Worm (Caenorhabditis elegans): ENCODE data around the gene F14H8.2.

Gene F14H8.2

DNA sequence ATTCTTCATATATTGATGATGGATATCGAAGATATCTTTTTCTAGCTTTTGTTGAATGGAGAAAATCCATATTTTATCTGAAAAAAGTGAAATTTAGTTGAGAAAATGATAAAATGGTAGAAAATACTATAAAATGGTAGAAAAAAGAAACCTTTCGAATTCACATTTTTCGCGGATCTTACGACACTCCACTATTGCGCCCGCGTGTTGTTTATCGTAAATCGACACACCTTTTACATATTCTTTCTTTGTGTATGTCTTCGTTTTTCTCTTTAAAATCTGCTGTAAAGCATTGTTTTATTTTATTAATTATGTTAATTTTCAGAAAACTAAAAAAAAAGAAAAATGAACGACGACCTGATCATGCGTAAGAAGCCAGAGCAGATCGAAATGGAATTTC, 29.3 kb downstream of the F14H8.2 start, which contains the start of the genes cdt-2 and T01C3.2:
cdt-2 (minus strand) TSS at position 284 of the 400 bp plus-strand sequence.
T01C3.2 (plus strand) TSS at position 326 of the 400 bp plus-strand sequence.
- TF ChIP-seq ztf-23 (GFP tag; IDR thresholded peaks at IDR 0.05) (no peak), klf-2 (GFP tag; conservative IDR thresholded peaks at IDR 0.05) (no peak), ztf-29 (GFP tag; IDR thresholded peaks at IDR 0.05) (no peak), med-1 (GFP tag; optimal IDR thresholded peaks at IDR 0.05; ENCODE audit: insufficient read depth) (no peak), ref-1 (GFP tag; conservative IDR thresholded peaks at IDR 0.05) (no peak), T22C8.4 (GFP tag; IDR thresholded peaks at IDR 0.05) (no peak), cog-1 (tag; optimal IDR thresholded peaks at IDR 0.05) (no peak), flt-1 (GFP tag; IDR thresholded peaks at IDR 0.05) (no peak), tab-1 (GFP tag; IDR thresholded peaks at IDR 0.05) (no peak)

DNA sequence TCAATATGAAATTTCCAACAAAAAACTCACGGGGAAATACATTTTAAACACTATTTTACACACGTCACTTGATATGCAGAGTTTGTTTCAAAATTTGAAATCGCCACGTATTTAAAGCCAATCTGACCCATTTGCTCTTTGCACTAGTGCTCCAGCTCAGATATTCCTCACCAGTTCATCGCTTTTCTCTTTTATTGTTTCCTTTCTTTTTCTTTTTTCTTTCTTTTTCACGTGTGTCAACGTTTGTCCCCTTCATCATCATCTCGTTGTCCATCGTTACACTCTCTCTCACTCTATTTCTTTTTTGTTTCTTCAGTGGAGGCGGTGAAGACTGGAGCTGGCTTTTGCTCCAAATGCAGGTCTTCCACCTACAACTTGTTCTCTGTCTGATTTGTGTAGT, 35.5 kb downstream of the F14H8.2 start, which contains the start of gene F02D8.4:
F02D8.4 (plus strand) TSS at position 301 of the 400 bp plus-strand sequence.
- TF ChIP-seq med-1 (GFP tag; optimal IDR thresholded peaks at IDR 0.05; ENCODE audit: insufficient read depth) (no peak), T22C8.4 (GFP tag; IDR thresholded peaks at IDR 0.05) (no peak), klf-2 (GFP tag; conservative IDR thresholded peaks at IDR 0.05) (no peak), cog-1 (tag; optimal IDR thresholded peaks at IDR 0.05) (no peak), ztf-29 (GFP tag; IDR thresholded peaks at IDR 0.05) (no peak), ref-1 (GFP tag; conservative IDR thresholded peaks at IDR 0.05) (no peak), ztf-23 (GFP tag; IDR thresholded peaks at IDR 0.05) (no peak), tab-1 (GFP tag; IDR thresholded peaks at IDR 0.05) (no peak), flt-1 (GFP tag; IDR thresholded peaks at IDR 0.05) (no peak)

DNA sequence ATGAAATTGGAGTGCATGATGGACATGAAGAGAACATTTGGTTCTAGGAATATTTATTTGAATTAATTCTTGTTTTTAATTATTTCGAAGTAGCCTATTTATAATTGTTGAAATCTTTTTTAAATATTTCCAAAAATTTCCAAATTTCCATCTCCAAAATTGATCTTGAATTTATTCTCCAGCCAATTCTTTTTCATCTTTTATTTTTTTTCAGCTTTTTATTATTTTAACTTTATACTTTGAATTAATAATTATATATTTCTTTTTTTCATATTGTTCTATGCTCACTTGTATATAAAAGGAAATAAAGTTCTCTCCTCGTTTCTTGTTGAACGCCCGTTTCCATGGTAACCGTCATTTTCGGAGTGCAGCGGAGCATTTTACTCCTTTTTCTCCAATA, 40.2 kb downstream of the F14H8.2 start, which contains the start of gene xbx-1:
xbx-1 (plus strand) TSS at position 301 of the 400 bp plus-strand sequence.
- no peak for TF ChIP-seq T22C8.4 (GFP tag; IDR thresholded peaks at IDR 0.05)
- TF ChIP-seq flt-1 (GFP tag; IDR thresholded peaks at IDR 0.05) = no peak
- no peak for TF ChIP-seq ztf-29 (GFP tag; IDR thresholded peaks at IDR 0.05)
- TF ChIP-seq ref-1 (GFP tag; conservative IDR thresholded peaks at IDR 0.05) = no peak
- no peak for TF ChIP-seq ztf-23 (GFP tag; IDR thresholded peaks at IDR 0.05)
- TF ChIP-seq tab-1 (GFP tag; IDR thresholded peaks at IDR 0.05) = no peak
- TF ChIP-seq cog-1 (tag; optimal IDR thresholded peaks at IDR 0.05) = no peak
- no peak for TF ChIP-seq med-1 (GFP tag; optimal IDR thresholded peaks at IDR 0.05; ENCODE audit: insufficient read depth)
- no peak for TF ChIP-seq klf-2 (GFP tag; conservative IDR thresholded peaks at IDR 0.05)

DNA sequence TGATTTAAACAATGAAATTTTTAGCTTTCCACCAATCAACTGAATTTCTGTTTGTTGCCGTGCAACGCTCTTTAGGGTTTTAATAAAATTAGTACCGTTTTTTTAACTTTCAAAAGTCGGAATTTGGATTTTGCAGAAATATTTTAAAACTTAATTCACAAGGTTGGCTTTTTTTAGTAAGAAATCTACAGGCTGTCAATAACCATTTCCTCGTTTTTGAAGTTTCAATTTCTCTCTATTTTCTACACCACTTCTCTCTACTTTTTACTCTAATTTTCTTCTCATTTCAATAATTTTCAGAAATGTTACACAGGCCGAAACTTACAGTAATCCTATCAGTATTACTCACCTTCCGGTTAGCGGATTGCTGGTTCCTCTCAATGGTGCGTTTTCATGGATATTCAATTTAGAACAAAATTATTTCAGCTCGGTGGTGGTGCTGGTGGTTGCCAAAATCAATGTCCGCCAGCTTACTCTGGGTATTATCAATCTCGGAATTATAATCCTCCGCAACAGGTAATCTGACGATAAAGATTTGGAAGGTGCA, 41.9 kb downstream of the F14H8.2 start, which contains the start of the genes grd-12 and F02D8.1:
grd-12 (plus strand) TSS at position 301 of the 547 bp plus-strand sequence.
F02D8.1 (minus strand) TSS at position 497 of the 547 bp plus-strand sequence.
- TF ChIP-seq ztf-29 (GFP tag; IDR thresholded peaks at IDR 0.05) = no peak
- TF ChIP-seq cog-1 (tag; optimal IDR thresholded peaks at IDR 0.05) = no peak
- TF ChIP-seq klf-2 (GFP tag; conservative IDR thresholded peaks at IDR 0.05) = no peak
- no peak for TF ChIP-seq tab-1 (GFP tag; IDR thresholded peaks at IDR 0.05)
- no peak for TF ChIP-seq flt-1 (GFP tag; IDR thresholded peaks at IDR 0.05)
- no peak for TF ChIP-seq T22C8.4 (GFP tag; IDR thresholded peaks at IDR 0.05)
- TF ChIP-seq med-1 (GFP tag; optimal IDR thresholded peaks at IDR 0.05; ENCODE audit: insufficient read depth) = no peak
- no peak for TF ChIP-seq ref-1 (GFP tag; conservative IDR thresholded peaks at IDR 0.05)
- TF ChIP-seq ztf-23 (GFP tag; IDR thresholded peaks at IDR 0.05) = no peak

DNA sequence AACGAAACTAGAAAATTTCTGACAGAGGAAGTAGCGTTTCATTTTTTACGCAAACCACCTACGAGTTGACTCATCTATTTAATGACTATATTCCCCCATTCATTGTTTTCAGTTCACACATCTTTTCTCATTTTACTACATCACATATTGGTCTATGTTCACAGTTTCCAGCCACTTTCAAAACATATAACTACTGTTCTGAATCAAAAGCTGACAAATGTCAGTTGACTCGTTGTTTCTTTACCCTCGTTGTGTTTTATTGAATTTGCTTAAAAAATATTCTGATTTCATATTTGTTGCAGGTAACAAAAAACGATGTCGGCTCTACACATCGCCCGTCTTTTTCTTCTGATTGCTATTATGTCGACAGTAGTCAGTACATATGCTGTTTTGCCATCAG, 49.0 kb downstream of the F14H8.2 start, which contains the start of gene nlp-59:
nlp-59 (plus strand) TSS at position 301 of the 400 bp plus-strand sequence.
- TF ChIP-seq T22C8.4 (GFP tag; IDR thresholded peaks at IDR 0.05) = no peak
- TF ChIP-seq flt-1 (GFP tag; IDR thresholded peaks at IDR 0.05) = no peak
- no peak for TF ChIP-seq med-1 (GFP tag; optimal IDR thresholded peaks at IDR 0.05; ENCODE audit: insufficient read depth)
- no peak for TF ChIP-seq klf-2 (GFP tag; conservative IDR thresholded peaks at IDR 0.05)

Data from whole organism, midembryonic.